Worm (Caenorhabditis elegans): ENCODE results near the gene T20B3.14.

- TF ChIP-seq flt-1 (GFP tag; IDR thresholded peaks at IDR 0.05) = no peak
- TF ChIP-seq ztf-29 (GFP tag; IDR thresholded peaks at IDR 0.05) = no peak
These were observed 16.3 kb downstream of the T20B3.14 start for ce11 chrV:16804795-16805194.
